Worm (Caenorhabditis elegans) whole organism, L3 larva: ENCODE results near the gene nhr-233.

ENCODE experiments used
- aly-2 ChIP-seq: fragments of 150-350 bp; optimal IDR thresholded peaks from 2 replicates; lab custom pipeline; 2014; ENCODE audit warnings: missing biosample characterization, missing genetic modification characterization
- ceh-82 ChIP-seq: fragments of 150-350 bp; optimal IDR thresholded peaks from 2 replicates; lab custom pipeline; 2014; ENCODE audit warnings: missing biosample characterization, missing genetic modification characterization
- fkh-10 ChIP-seq: sonication (generic microtip); optimal IDR thresholded peaks from 2 replicates; lab custom pipeline; 2017; ENCODE audit warnings: missing biosample characterization, missing genetic modification reagents, missing genetic modification characterization
- lin-15B ChIP-seq: fragments of 150-350 bp; optimal IDR thresholded peaks from 2 replicates; lab custom pipeline; 2014; ENCODE audit warnings: missing biosample characterization, missing genetic modification characterization
- nhr-23 ChIP-seq: fragments of 150-350 bp; optimal IDR thresholded peaks from 2 replicates; lab custom pipeline; 2014; ENCODE audit warnings: missing biosample characterization, missing genetic modification reagents, missing genetic modification characterization
- nhr-25 ChIP-seq: sonication (generic microtip); optimal IDR thresholded peaks from 2 replicates; lab custom pipeline; 2017; ENCODE audit warnings: missing biosample characterization, missing genetic modification characterization
- nhr-77 ChIP-seq: fragments of 150-350 bp; optimal IDR thresholded peaks from 2 replicates; lab custom pipeline; 2014; ENCODE audit warnings: missing biosample characterization, missing genetic modification characterization
- pha-4 ChIP-seq: fragments of 150-350 bp; optimal IDR thresholded peaks from 2 replicates; lab custom pipeline; 2014; ENCODE audit warnings: missing biosample characterization, missing genetic modification reagents, missing genetic modification characterization

DNA sequence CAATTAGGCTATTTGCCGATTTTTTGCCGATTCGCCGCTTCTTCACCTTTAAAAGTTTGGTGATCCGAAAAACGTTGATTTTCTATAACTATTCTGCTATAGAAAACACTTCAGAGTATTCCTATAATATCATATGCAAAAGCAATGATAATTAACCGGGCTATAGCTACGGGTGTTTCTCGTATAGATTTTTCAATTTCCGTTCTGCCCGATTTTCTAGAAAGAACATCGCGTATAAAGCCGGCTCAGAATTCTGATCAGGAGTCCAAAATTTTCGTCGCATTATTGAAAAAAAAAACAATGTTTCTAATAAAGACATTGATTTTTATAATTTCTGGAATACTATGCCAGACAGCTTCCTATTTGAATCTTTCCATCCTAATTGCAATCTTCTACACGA, 19.9 kb downstream of the nhr-233 start, which contains the start of gene srbc-65:
- no peak for TF ChIP-seq aly-2 (tag; lab: Kevin White, UChicago)
- TF ChIP-seq nhr-23, result no peak
- TF ChIP-seq lin-15B (tag; lab: Kevin White, UChicago), result no peak
- TF ChIP-seq ceh-82 (tag; lab: Kevin White, UChicago), result no peak
- TF ChIP-seq nhr-77, result no peak
- no peak for TF ChIP-seq fkh-10 (GFP tag; lab: Kevin White, UChicago)
- TF ChIP-seq nhr-25 (tag; lab: Kevin White, UChicago), result no peak
- TF ChIP-seq pha-4 (tag; lab: Kevin White, UChicago), result no peak
